Fruit fly (Drosophila melanogaster): ENCODE data around the gene Rpn10.

- TF ChIP-seq CG7045 (GFP tag; optimal IDR thresholded peaks at IDR 0.05) (no peak), Crg-1 (GFP tag; optimal IDR thresholded peaks at IDR 0.05) (no peak), ovo (GFP tag; optimal IDR thresholded peaks at IDR 0.05) (no peak), CG7101 (tag; optimal IDR thresholded peaks at IDR 0.05) (no peak), CG5204 (GFP tag; optimal IDR thresholded peaks at IDR 0.05) (no peak), kay (GFP tag; ENCODE audit: borderline replicate concordance) (no peak), cnc (optimal IDR thresholded peaks at IDR 0.05) (no peak), CG1620 (GFP tag; optimal IDR thresholded peaks at IDR 0.05) (no peak), toe (GFP tag; optimal IDR thresholded peaks at IDR 0.05) (no peak), pad (GFP tag; optimal IDR thresholded peaks at IDR 0.05) (no peak), cic (GFP tag; optimal IDR thresholded peaks at IDR 0.05) (no peak), CG11617 (GFP tag; optimal IDR thresholded peaks at IDR 0.05) (no peak), Clk (GFP tag; optimal IDR thresholded peaks at IDR 0.05) (no peak), Hr96 (GFP tag; optimal IDR thresholded peaks at IDR 0.05) (no peak)
Observed at dm6 chr3L:21538893-21539244, 2.1 kb downstream of the Rpn10 start.
